Fruit fly (Drosophila melanogaster) whole organism, embryonic: ENCODE data around the gene Mfe2.

Experiments used
- Ada2b ChIP-seq: fragments of 200-800 bp; sonication (Bioruptor generic); IDR thresholded peaks from 2 replicates; pipeline ENCODE4 v1.3.6; 2022; ENCODE audit warnings: missing biosample characterization, missing genetic modification characterization
- CG10321 ChIP-seq: fragments of 200-800 bp; sonication (Bioruptor generic); IDR thresholded peaks from 2 replicates; pipeline ENCODE4 v1.3.6; 2022; ENCODE audit warnings: missing biosample characterization, missing genetic modification characterization
- CG11398 ChIP-seq: fragments of 200-800 bp; sonication (Bioruptor generic); optimal IDR thresholded peaks from 2 replicates; lab custom pipeline; 2016; ENCODE audit warnings: missing biosample characterization, missing genetic modification characterization
- CG11456 ChIP-seq: fragments of 200-800 bp; sonication (Bioruptor generic); IDR thresholded peaks from 3 replicates; pipeline ENCODE4 v1.3.6; 2022; ENCODE audit warnings: missing biosample characterization, missing genetic modification characterization
- CG11504 ChIP-seq: fragments of 200-800 bp; sonication (Bioruptor generic); optimal IDR thresholded peaks from 3 replicates; lab custom pipeline; 2019; ENCODE audit warnings: missing biosample characterization, mild to moderate bottlenecking, missing genetic modification characterization, moderate library complexity
- CG12104 ChIP-seq: fragments of 200-800 bp; sonication (Bioruptor generic); optimal IDR thresholded peaks from 3 replicates; lab custom pipeline; 2016; ENCODE audit warnings: missing biosample characterization, missing genetic modification characterization
- CG12942 ChIP-seq: fragments of 200-800 bp; sonication (Bioruptor generic); optimal IDR thresholded peaks from 3 replicates; lab custom pipeline; 2016; ENCODE audit warnings: missing biosample characterization, missing genetic modification characterization
- CG13894 ChIP-seq: fragments of 200-800 bp; sonication (Bioruptor generic); optimal IDR thresholded peaks from 3 replicates; lab custom pipeline; 2018; ENCODE audit warnings: missing biosample characterization, mild to moderate bottlenecking, missing genetic modification characterization, moderate library complexity
- CG15269 ChIP-seq: fragments of 200-800 bp; sonication (Bioruptor generic); optimal IDR thresholded peaks from 2 replicates; lab custom pipeline; 2018; ENCODE audit warnings: missing biosample characterization, mild to moderate bottlenecking, missing genetic modification characterization, moderate library complexity
- CG15514 ChIP-seq: fragments of 200-800 bp; sonication (Bioruptor generic); optimal IDR thresholded peaks from 3 replicates; lab custom pipeline; 2017; ENCODE audit warnings: missing biosample characterization, missing genetic modification characterization, mild to moderate bottlenecking, moderate library complexity, missing genetic modification reagents
- CG1602 ChIP-seq: fragments of 200-800 bp; sonication (Bioruptor generic); optimal IDR thresholded peaks from 3 replicates; lab custom pipeline; 2016; ENCODE audit warnings: missing biosample characterization, missing genetic modification characterization
- CG16779 ChIP-seq: fragments of 200-800 bp; sonication (Bioruptor generic); IDR thresholded peaks from 2 replicates; pipeline ENCODE4 v1.3.6; 2022; ENCODE audit warnings: missing biosample characterization, missing genetic modification characterization
- CG18262 ChIP-seq: fragments of 200-800 bp; optimal IDR thresholded peaks from 3 replicates; lab custom pipeline; 2019; ENCODE audit warnings: missing biosample characterization, mild to moderate bottlenecking, missing genetic modification characterization, moderate library complexity
- CG34422 ChIP-seq: fragments of 200-800 bp; sonication (Bioruptor generic); IDR thresholded peaks from 3 replicates; pipeline ENCODE4 v1.3.6; 2022; ENCODE audit warnings: missing biosample characterization, missing genetic modification characterization
- CG3838 ChIP-seq: fragments of 200-800 bp; sonication (Bioruptor generic); optimal IDR thresholded peaks from 3 replicates; lab custom pipeline; 2016; ENCODE audit warnings: missing biosample characterization, missing genetic modification characterization
- CG4282 ChIP-seq: fragments of 200-800 bp; sonication (Bioruptor generic); optimal IDR thresholded peaks from 2 replicates; lab custom pipeline; 2016; ENCODE audit warnings: missing biosample characterization, missing genetic modification characterization
- CG4820 ChIP-seq: fragments of 200-800 bp; sonication (Bioruptor generic); optimal IDR thresholded peaks from 3 replicates; lab custom pipeline; 2016; ENCODE audit warnings: missing biosample characterization, missing genetic modification characterization
- CG7357 ChIP-seq: fragments of 200-800 bp; sonication (Bioruptor generic); IDR thresholded peaks from 3 replicates; pipeline ENCODE4 v1.3.6; 2022; ENCODE audit warnings: missing biosample characterization, missing genetic modification characterization
- CG7786 ChIP-seq: fragments of 200-800 bp; sonication (Bioruptor generic); optimal IDR thresholded peaks from 2 replicates; lab custom pipeline; 2016; ENCODE audit warnings: missing biosample characterization, missing genetic modification characterization
- CG8290 ChIP-seq, 3 experiments: fragments of 200-800 bp; sonication (Bioruptor generic); optimal IDR thresholded peaks; 2 replicates each; lab custom pipeline; 2016 to 2019; ENCODE audit warnings: missing biosample characterization in 3 of 3, missing genetic modification characterization in 3 of 3, mild to moderate bottlenecking in 2 of 3, moderate library complexity in 1 of 3
- CG9876 ChIP-seq: fragments of 200-800 bp; sonication (Bioruptor generic); optimal IDR thresholded peaks from 2 replicates; lab custom pipeline; 2016; ENCODE audit warnings: missing biosample characterization, missing genetic modification characterization
- Dbx ChIP-seq: fragments of 200-800 bp; sonication (Bioruptor generic); IDR thresholded peaks from 3 replicates; pipeline ENCODE4 v1.3.6; 2022; ENCODE audit warnings: missing biosample characterization, missing genetic modification characterization
- E2f1 ChIP-seq: fragments of 200-800 bp; sonication (Bioruptor generic); IDR thresholded peaks from 2 replicates; pipeline ENCODE4 v1.3.6; 2022; ENCODE audit warnings: missing biosample characterization, missing genetic modification characterization
- Lpt ChIP-seq: fragments of >200 bp; optimal IDR thresholded peaks from 2 replicates; lab custom pipeline; 2018; ENCODE audit warnings: missing biosample characterization, missing genetic modification characterization
- Mad ChIP-seq: fragments of 200-800 bp; sonication (Bioruptor generic); optimal IDR thresholded peaks from 2 replicates; lab custom pipeline; 2016; ENCODE audit warnings: missing biosample characterization, missing genetic modification characterization
- NfI ChIP-seq: fragments of 200-800 bp; sonication (Bioruptor generic); optimal IDR thresholded peaks from 3 replicates; lab custom pipeline; 2018; ENCODE audit warnings: missing biosample characterization, mild to moderate bottlenecking, missing genetic modification characterization, moderate library complexity
- Trl ChIP-seq, 3 experiments: fragments of >200 bp in 2 of 3; fragments of 200-800 bp in 1 of 3; sonication (Bioruptor generic) in 1 of 3; optimal IDR thresholded peaks; 2 replicates in 1 of 3; 3 replicates in 2 of 3; lab custom pipeline; 2016 to 2017; ENCODE audit warnings: missing biosample characterization in 1 of 3, missing genetic modification characterization in 1 of 3
- Vsx1 ChIP-seq: fragments of 200-800 bp; sonication (Bioruptor generic); optimal IDR thresholded peaks from 2 replicates; lab custom pipeline; 2017; ENCODE audit warnings: missing biosample characterization, mild to moderate bottlenecking, missing genetic modification characterization, missing genetic modification reagents
- Xrp1 ChIP-seq: fragments of 200-800 bp; sonication (Bioruptor generic); IDR thresholded peaks from 2 replicates; pipeline ENCODE4 v1.3.6; 2022; ENCODE audit warnings: missing biosample characterization, missing genetic modification characterization
- bsh ChIP-seq, 2 experiments: fragments of 200-800 bp; sonication (Bioruptor generic); optimal IDR thresholded peaks; 2 replicates each; lab custom pipeline; 2017 to 2018; ENCODE audit warnings: mild to moderate bottlenecking in 2 of 2, missing biosample characterization in 2 of 2, missing genetic modification characterization in 2 of 2, moderate library complexity in 1 of 2
- chif ChIP-seq, 2 experiments: fragments of 200-800 bp; sonication (Bioruptor generic); optimal IDR thresholded peaks; 3 replicates each; lab custom pipeline; 2016; ENCODE audit warnings: missing biosample characterization in 2 of 2, missing genetic modification characterization in 2 of 2
- croc ChIP-seq: fragments of 200-800 bp; sonication (Bioruptor generic); conservative IDR thresholded peaks from 3 replicates; pipeline ENCODE4 v1.3.6; 2022; ENCODE audit warnings: missing biosample characterization, missing genetic modification characterization
- dimm ChIP-seq: fragments of 200-800 bp; sonication (Bioruptor generic); IDR thresholded peaks from 2 replicates; pipeline ENCODE4 v1.3.6; 2022; ENCODE audit warnings: missing biosample characterization, missing genetic modification characterization
- ewg ChIP-seq: fragments of 200-800 bp; sonication (Bioruptor generic); optimal IDR thresholded peaks from 3 replicates; lab custom pipeline; 2017; ENCODE audit warnings: mild to moderate bottlenecking, missing biosample characterization, missing genetic modification reagents, missing genetic modification characterization
- ftz-f1 ChIP-seq: fragments of 200-800 bp; sonication (Bioruptor generic); optimal IDR thresholded peaks from 2 replicates; lab custom pipeline; 2016; ENCODE audit warnings: missing biosample characterization, missing genetic modification characterization
- gfzf ChIP-seq: fragments of 200-800 bp; sonication (Bioruptor generic); optimal IDR thresholded peaks from 2 replicates; lab custom pipeline; 2016; ENCODE audit warnings: missing biosample characterization, mild to moderate bottlenecking, missing genetic modification characterization, moderate library complexity
- jumu ChIP-seq: fragments of 200-800 bp; sonication (Bioruptor generic); optimal IDR thresholded peaks from 3 replicates; lab custom pipeline; 2016; ENCODE audit warnings: missing biosample characterization, missing genetic modification characterization
- lab ChIP-seq: fragments of 200-800 bp; sonication (Bioruptor generic); optimal IDR thresholded peaks from 3 replicates; lab custom pipeline; 2017; ENCODE audit warnings: missing biosample characterization, missing genetic modification characterization, mild to moderate bottlenecking, moderate library complexity, missing genetic modification reagents
- lmd ChIP-seq: fragments of 200-800 bp; sonication (Bioruptor generic); IDR thresholded peaks from 2 replicates; pipeline ENCODE4 v1.3.6; 2022; ENCODE audit warnings: missing biosample characterization, missing genetic modification characterization
- mirr ChIP-seq: fragments of 200-800 bp; sonication (Bioruptor generic); optimal IDR thresholded peaks from 3 replicates; lab custom pipeline; 2018; ENCODE audit warnings: missing biosample characterization, mild to moderate bottlenecking, missing genetic modification characterization
- salm ChIP-seq: fragments of 200-800 bp; sonication (Bioruptor generic); optimal IDR thresholded peaks from 2 replicates; lab custom pipeline; 2018; ENCODE audit warnings: missing biosample characterization, mild to moderate bottlenecking, missing genetic modification characterization
- sd ChIP-seq: fragments of 200-800 bp; sonication (Bioruptor generic); optimal IDR thresholded peaks from 3 replicates; lab custom pipeline; 2018; ENCODE audit warnings: missing biosample characterization, mild to moderate bottlenecking, missing genetic modification characterization, moderate library complexity
- tio ChIP-seq: fragments of 200-800 bp; sonication (Bioruptor generic); optimal IDR thresholded peaks from 2 replicates; lab custom pipeline; 2017; ENCODE audit warnings: missing biosample characterization, missing genetic modification characterization, inconsistent platforms
- tna ChIP-seq: fragments of 200-800 bp; sonication (Bioruptor generic); IDR thresholded peaks from 2 replicates; pipeline ENCODE4 v1.3.6; 2022; ENCODE audit warnings: missing biosample characterization, missing genetic modification characterization; ENCODE audit not compliant: partially characterized antibody
- toy ChIP-seq: fragments of 200-800 bp; sonication (Bioruptor generic); IDR thresholded peaks from 2 replicates; pipeline ENCODE4 v1.3.6; 2022; ENCODE audit warnings: missing biosample characterization, missing genetic modification characterization
- trem ChIP-seq: fragments of 200-800 bp; optimal IDR thresholded peaks from 3 replicates; lab custom pipeline; 2019; ENCODE audit warnings: missing biosample characterization, mild to moderate bottlenecking, missing genetic modification characterization, moderate library complexity
- trh ChIP-seq: fragments of 200-800 bp; sonication (Bioruptor generic); optimal IDR thresholded peaks from 2 replicates; lab custom pipeline; 2016; ENCODE audit warnings: missing biosample characterization, missing genetic modification characterization
- unpg ChIP-seq: fragments of 200-800 bp; sonication (Bioruptor generic); optimal IDR thresholded peaks from 3 replicates; lab custom pipeline; 2018; ENCODE audit warnings: missing biosample characterization, mild to moderate bottlenecking, missing genetic modification characterization, moderate library complexity

The Mfe2 gene

DNA sequence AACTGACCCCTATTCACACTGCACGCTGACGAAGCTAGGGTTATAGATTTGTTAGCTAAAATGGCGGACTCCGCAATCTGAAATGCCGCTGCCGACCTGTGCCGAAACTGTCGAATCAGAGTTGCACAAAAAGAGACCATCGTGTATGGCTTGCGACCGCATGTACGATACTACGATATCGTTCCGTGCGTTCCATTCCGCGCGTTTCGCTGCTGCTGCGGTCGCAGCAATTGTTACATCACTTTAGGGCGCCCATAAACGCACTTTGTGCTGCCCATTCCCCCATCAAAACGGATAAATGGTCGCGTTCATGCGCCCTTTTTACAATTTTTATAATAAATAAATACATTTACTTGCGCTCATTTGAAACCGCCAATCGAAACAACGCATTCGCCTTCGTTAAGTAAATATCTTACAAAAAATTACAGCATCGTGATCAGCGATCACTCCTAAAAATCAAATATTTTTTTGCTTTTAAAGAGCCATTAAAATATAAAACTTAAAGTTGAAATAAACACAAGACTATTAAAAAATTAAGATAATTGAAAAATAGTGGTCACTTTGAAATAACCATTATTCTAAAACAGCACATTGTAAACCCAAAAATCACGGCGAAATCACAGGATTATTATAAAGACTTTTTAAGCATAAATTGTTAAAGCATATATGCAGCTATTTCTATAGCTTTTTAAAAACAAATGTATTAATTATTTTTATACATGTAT lies 49.6 kb downstream of the Mfe2 start, which contains the start of gene Cyp1 (continued):
- TF ChIP-seq NfI (peak; percentile 34), CG15514 (GFP tag; lab: Kevin White, UChicago) (peak; percentile 88), Dbx (GFP tag; lab: Robert Waterston, UW) (peak; percentile 79), Ada2b (0 out of 2 replicates have a peak, but pooled peaks have one; percentile 31), Trl (optimal IDR thresholded peaks at IDR 0.05; lab: Kevin White, UChicago) (no peak), Trl (GFP tag; optimal IDR thresholded peaks at IDR 0.05; lab: Kevin White, UChicago) (no peak), CG18262 (tag; lab: Kevin White, UChicago) (peak; percentile 13), tio (GFP tag; lab: Kevin White, UChicago) (no peak), tna (GFP tag; lab: Robert Waterston, UW) (peak; percentile 73), sd (tag; lab: Kevin White, UChicago) (no peak), toy (0 out of 2 replicates have a peak, but pooled peaks have one; percentile 8), mirr (GFP tag; lab: Kevin White, UChicago) (peak; percentile 25), CG1602 (peak; percentile 1), CG16779 (GFP tag; lab: Robert Waterston, UW) (0 out of 2 replicates have a peak, but pooled peaks have one; percentile 40), E2f1 (GFP tag; lab: Robert Waterston, UW) (peak; percentile 60), CG15269 (peak; percentile 35), ewg (GFP tag; lab: Kevin White, UChicago) (peak; percentile 12), CG34422 (GFP tag; lab: Robert Waterston, UW) (peak; percentile 58; the same call in 1 of the 3 replicates), Lpt (GFP tag; lab: Kevin White, UChicago) (no peak), CG12104 (no peak), CG9876 (GFP tag; lab: Kevin White, UChicago) (no peak), gfzf (peak; percentile 28), Xrp1 (GFP tag; lab: Robert Waterston, UW) (peak; percentile 44; the same call in 1 of the 2 replicates), CG3838 (GFP tag; lab: Kevin White, UChicago) (no peak), CG4282 (no peak), CG11456 (GFP tag; lab: Robert Waterston, UW) (0 out of 3 replicates have a peak, but pooled peaks have one; percentile 66), CG12942 (no peak), CG4820 (peak; percentile 31), jumu (GFP tag; lab: Kevin White, UChicago) (peak; percentile 5), dimm (GFP tag; lab: Robert Waterston, UW) (no peak), salm (tag; lab: Kevin White, UChicago) (no peak), CG10321 (GFP tag; lab: Robert Waterston, UW) (no peak), ftz-f1 (GFP tag; lab: Kevin White, UChicago) (peak; percentile 1), CG7357 (peak; percentile 34; the same call in 1 of the 3 replicates), CG8290 (GFP tag; optimal IDR thresholded peaks at IDR 0.05; lab: Kevin White, UChicago) (peak; percentile 24), CG8290 (tag; optimal IDR thresholded peaks at IDR 0.05; lab: Kevin White, UChicago) (peak; percentile 0 to 80), lab (GFP tag; lab: Kevin White, UChicago) (no peak), chif (GFP tag; optimal IDR thresholded peaks at IDR 0.05; lab: Kevin White, UChicago) (no peak), lmd (GFP tag; lab: Robert Waterston, UW) (peak; percentile 55), CG7786 (GFP tag; lab: Kevin White, UChicago) (no peak), CG11398 (no peak), trem (tag; lab: Kevin White, UChicago) (peak; percentile 38), CG13894 (tag; lab: Kevin White, UChicago) (peak; percentile 38), unpg (GFP tag; lab: Kevin White, UChicago) (no peak), CG11504 (no peak), croc (GFP tag; lab: Robert Waterston, UW) (no peak), bsh (GFP tag; optimal IDR thresholded peaks at IDR 0.05; lab: Kevin White, UChicago) (peak in 1 of 2 experiments; percentile 10), Vsx1 (no peak), Mad (GFP tag; lab: Kevin White, UChicago) (no peak), trh (GFP tag; lab: Kevin White, UChicago) (no peak)
